Worm (Caenorhabditis elegans): Measurements from ENCODE around the gene srh-236.

The srh-236 gene

ce11 chrV:17223305-17223704 is 11.5 kb upstream of the srh-236 start, which contains the start of gene srh-252:
srh-252 (minus strand) TSS chrV:17223405.
- TF ChIP-seq blmp-1 (tag; optimal IDR thresholded peaks at IDR 0.05; ENCODE audit: insufficient read depth) (no peak), ztf-1 (GFP tag; conservative IDR thresholded peaks at IDR 0.05) (no peak)

- TF ChIP-seq ztf-1 (GFP tag; conservative IDR thresholded peaks at IDR 0.05): no peak
- TF ChIP-seq sem-4 (tag; optimal IDR thresholded peaks at IDR 0.05): no peak
- TF ChIP-seq nhr-21 (tag; optimal IDR thresholded peaks at IDR 0.05): no peak
- no peak for TF ChIP-seq ceh-16 (tag; optimal IDR thresholded peaks at IDR 0.05)
- TF ChIP-seq gmeb-1 (tag; optimal IDR thresholded peaks at IDR 0.05): no peak
- TF ChIP-seq ztf-4 (tag; optimal IDR thresholded peaks at IDR 0.05): no peak
- no peak for TF ChIP-seq lin-11 (tag; optimal IDR thresholded peaks at IDR 0.05)
- no peak for TF ChIP-seq dmd-4 (tag; optimal IDR thresholded peaks at IDR 0.05)
- no peak for TF ChIP-seq mdl-1 (tag; optimal IDR thresholded peaks at IDR 0.05)
- TF ChIP-seq ceh-82 (tag; optimal IDR thresholded peaks at IDR 0.05): no peak
- TF ChIP-seq F13H6.1 (tag; optimal IDR thresholded peaks at IDR 0.05): no peak
- no peak for TF ChIP-seq unc-62 (GFP tag; optimal IDR thresholded peaks at IDR 0.05)
- no peak for TF ChIP-seq snpc-4 (tag; optimal IDR thresholded peaks at IDR 0.05)
- no peak for TF ChIP-seq nhr-129 (tag; optimal IDR thresholded peaks at IDR 0.05)
- TF ChIP-seq mbf-1 (tag; optimal IDR thresholded peaks at IDR 0.05): no peak
Observed at ce11 chrV:17220345-17220744, 8.5 kb upstream of the srh-236 start, which contains the start of gene srh-109. srh-109 (minus strand) TSS chrV:17220445.

- no peak for TF ChIP-seq sma-3 (GFP tag; optimal IDR thresholded peaks at IDR 0.05)
- TF ChIP-seq unc-62 (GFP tag; optimal IDR thresholded peaks at IDR 0.05): no peak
- TF ChIP-seq nhr-77 (tag; optimal IDR thresholded peaks at IDR 0.05): no peak
- no peak for TF ChIP-seq ztf-4 (tag; optimal IDR thresholded peaks at IDR 0.05)
- TF ChIP-seq nhr-6 (tag; optimal IDR thresholded peaks at IDR 0.05): no peak
- no peak for TF ChIP-seq unc-55 (GFP tag; optimal IDR thresholded peaks at IDR 0.05)
- no peak for TF ChIP-seq C34F6.9 (tag; optimal IDR thresholded peaks at IDR 0.05)
- TF ChIP-seq R02D3.7 (tag; optimal IDR thresholded peaks at IDR 0.05): no peak
- TF ChIP-seq gmeb-1 (tag; optimal IDR thresholded peaks at IDR 0.05): no peak
- TF ChIP-seq ztf-1 (GFP tag; conservative IDR thresholded peaks at IDR 0.05): no peak
- no peak for TF ChIP-seq aly-2 (tag; optimal IDR thresholded peaks at IDR 0.05)
- no peak for TF ChIP-seq elt-3 (tag; optimal IDR thresholded peaks at IDR 0.05)
- TF ChIP-seq nhr-25 (tag; optimal IDR thresholded peaks at IDR 0.05): no peak
- no peak for TF ChIP-seq peb-1 (tag; optimal IDR thresholded peaks at IDR 0.05)
- TF ChIP-seq nhr-129 (tag; optimal IDR thresholded peaks at IDR 0.05): no peak
- no peak for TF ChIP-seq skn-1 (tag; optimal IDR thresholded peaks at IDR 0.05)
- TF ChIP-seq Y55F3AM.14 (GFP tag; optimal IDR thresholded peaks at IDR 0.05): no peak
Observed at ce11 chrV:17217690-17218089, 5.9 kb upstream of the srh-236 start, which contains the start of gene srbc-62. srbc-62 (plus strand) TSS chrV:17217990.

- no peak for TF ChIP-seq fos-1 (tag; optimal IDR thresholded peaks at IDR 0.05)
- no peak for TF ChIP-seq unc-62 (GFP tag; optimal IDR thresholded peaks at IDR 0.05)
- TF ChIP-seq dmd-4 (tag; optimal IDR thresholded peaks at IDR 0.05): no peak
- TF ChIP-seq nhr-77 (tag; optimal IDR thresholded peaks at IDR 0.05): no peak
- TF ChIP-seq mdl-1 (tag; optimal IDR thresholded peaks at IDR 0.05): no peak
- TF ChIP-seq ceh-16 (tag; optimal IDR thresholded peaks at IDR 0.05): no peak
- no peak for TF ChIP-seq mbf-1 (tag; optimal IDR thresholded peaks at IDR 0.05)
- no peak for TF ChIP-seq nhr-237 (tag; optimal IDR thresholded peaks at IDR 0.05)
- TF ChIP-seq lsy-2 (tag; optimal IDR thresholded peaks at IDR 0.05): no peak
- TF ChIP-seq R02D3.7 (tag; optimal IDR thresholded peaks at IDR 0.05): no peak
- TF ChIP-seq ZK546.5 (tag; optimal IDR thresholded peaks at IDR 0.05): no peak
- no peak for TF ChIP-seq nhr-23 (tag; optimal IDR thresholded peaks at IDR 0.05)
- TF ChIP-seq crh-2 (tag; optimal IDR thresholded peaks at IDR 0.05): no peak
- TF ChIP-seq zag-1 (tag; optimal IDR thresholded peaks at IDR 0.05): no peak
- no peak for TF ChIP-seq nhr-21 (tag; optimal IDR thresholded peaks at IDR 0.05)
Observed at ce11 chrV:17215602-17216001, 3.8 kb upstream of the srh-236 start.

- TF ChIP-seq nhr-10 (tag; optimal IDR thresholded peaks at IDR 0.05) (no peak), ztf-4 (tag; optimal IDR thresholded peaks at IDR 0.05) (no peak), nhr-12 (tag; optimal IDR thresholded peaks at IDR 0.05) (no peak), sma-3 (GFP tag; optimal IDR thresholded peaks at IDR 0.05) (no peak), nhr-23 (tag; optimal IDR thresholded peaks at IDR 0.05) (no peak), mdl-1 (tag; optimal IDR thresholded peaks at IDR 0.05) (no peak), nhr-21 (tag; optimal IDR thresholded peaks at IDR 0.05) (no peak), ceh-82 (tag; optimal IDR thresholded peaks at IDR 0.05) (no peak), blmp-1 (tag; optimal IDR thresholded peaks at IDR 0.05; ENCODE audit: insufficient read depth) (no peak), aly-2 (tag; optimal IDR thresholded peaks at IDR 0.05) (no peak), unc-62 (GFP tag; optimal IDR thresholded peaks at IDR 0.05) (no peak), sma-9 (GFP tag; optimal IDR thresholded peaks at IDR 0.05) (no peak), sma-9 (tag; optimal IDR thresholded peaks at IDR 0.05) (no peak), skn-1 (tag; optimal IDR thresholded peaks at IDR 0.05) (no peak), alr-1 (tag; optimal IDR thresholded peaks at IDR 0.05) (no peak), lin-39 (tag; optimal IDR thresholded peaks at IDR 0.05) (no peak), lin-11 (tag; optimal IDR thresholded peaks at IDR 0.05) (no peak), crh-2 (tag; optimal IDR thresholded peaks at IDR 0.05) (no peak), Y55F3AM.14 (GFP tag; optimal IDR thresholded peaks at IDR 0.05) (no peak)
Observed at ce11 chrV:17212743-17213142, 904 bp upstream of the srh-236 start, which contains the start of gene srh-113. srh-113 (plus strand) TSS chrV:17213043.

Measured in whole organism, L2 larva.